Worm (Caenorhabditis elegans): ENCODE measurements around the gene picd-1.

The picd-1 gene

ce11 chrV:123915-124314 is 19.3 kb downstream of the picd-1 start:
- TF ChIP-seq W03F9.2 (tag; optimal IDR thresholded peaks at IDR 0.05): peak; percentile 41
- TF ChIP-seq dao-5 (tag; optimal IDR thresholded peaks at IDR 0.05): no peak

DNA sequence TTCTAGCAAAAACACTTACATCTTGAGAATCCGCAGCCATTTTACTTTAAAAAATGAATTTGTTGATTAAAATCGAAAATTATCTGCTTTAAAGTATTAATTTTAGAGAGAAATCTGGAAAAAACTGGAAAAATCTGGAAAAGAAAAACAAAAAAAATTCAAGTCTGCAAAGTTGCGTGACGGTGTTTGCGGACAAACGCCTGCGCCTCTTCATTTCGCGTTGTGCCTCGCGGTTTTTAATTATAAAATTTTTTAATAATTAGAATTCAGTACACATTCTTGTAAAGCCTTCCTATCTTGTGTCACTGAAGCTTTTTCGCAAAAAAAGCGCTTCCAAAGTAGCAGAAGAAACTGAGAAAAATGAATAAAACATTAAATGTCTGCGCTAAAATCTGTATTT is 22.0 kb downstream of the picd-1 start, which contains the start of gene W03F9.1:
W03F9.1 (minus strand) TSS at position 109 of the 400 bp plus-strand sequence.
- TF ChIP-seq dao-5 (tag; optimal IDR thresholded peaks at IDR 0.05) (no peak), W03F9.2 (tag; optimal IDR thresholded peaks at IDR 0.05) (peak; percentile 99)

- peak; percentile 94 for TF ChIP-seq W03F9.2 (tag; optimal IDR thresholded peaks at IDR 0.05)
- no peak for TF ChIP-seq dao-5 (tag; optimal IDR thresholded peaks at IDR 0.05)
Observed at ce11 chrV:127882-128281, 23.3 kb downstream of the picd-1 start, which contains the start of the genes W03F9.2 and sftb-2. Gene W03F9.2, minus strand, starts transcription at chrV:128034. Gene sftb-2, plus strand, starts transcription at chrV:128237.

ce11 chrV:130186-130585 is 25.6 kb downstream of the picd-1 start:
- TF ChIP-seq W03F9.2 (tag; optimal IDR thresholded peaks at IDR 0.05) (no peak), him-1 (tag; optimal IDR thresholded peaks at IDR 0.05) (no peak), dao-5 (tag; optimal IDR thresholded peaks at IDR 0.05) (no peak)

- TF ChIP-seq dao-5 (tag; optimal IDR thresholded peaks at IDR 0.05): no peak
- TF ChIP-seq W03F9.2 (tag; optimal IDR thresholded peaks at IDR 0.05): no peak
- no peak for TF ChIP-seq him-1 (tag; optimal IDR thresholded peaks at IDR 0.05)
Observed at ce11 chrV:137667-138066, 33.0 kb downstream of the picd-1 start.

DNA sequence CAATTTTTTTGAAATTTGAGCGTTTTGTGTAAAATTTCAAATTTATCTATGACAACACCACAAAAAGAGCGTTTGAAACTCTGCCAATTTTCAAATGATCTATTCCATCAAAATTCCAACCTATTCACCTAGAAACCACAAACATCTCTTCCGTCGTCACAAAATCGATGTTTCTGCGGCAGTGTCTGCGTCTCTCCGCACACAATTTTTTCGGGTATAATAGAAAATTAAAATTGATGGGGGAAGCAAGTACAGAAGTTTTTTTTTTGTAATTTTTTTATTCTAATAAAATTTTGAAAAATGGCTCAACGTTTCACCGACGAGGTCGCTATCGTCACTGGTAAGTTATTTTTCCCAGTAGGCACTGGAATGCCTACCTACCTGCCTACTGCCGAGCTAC is 34.0 kb downstream of the picd-1 start, which contains the start of gene W03F9.9:
W03F9.9 (plus strand) TSS at position 301 of the 400 bp plus-strand sequence.
- TF ChIP-seq dao-5 (tag; optimal IDR thresholded peaks at IDR 0.05) (no peak), him-1 (tag; optimal IDR thresholded peaks at IDR 0.05) (no peak), W03F9.2 (tag; optimal IDR thresholded peaks at IDR 0.05) (no peak)

DNA sequence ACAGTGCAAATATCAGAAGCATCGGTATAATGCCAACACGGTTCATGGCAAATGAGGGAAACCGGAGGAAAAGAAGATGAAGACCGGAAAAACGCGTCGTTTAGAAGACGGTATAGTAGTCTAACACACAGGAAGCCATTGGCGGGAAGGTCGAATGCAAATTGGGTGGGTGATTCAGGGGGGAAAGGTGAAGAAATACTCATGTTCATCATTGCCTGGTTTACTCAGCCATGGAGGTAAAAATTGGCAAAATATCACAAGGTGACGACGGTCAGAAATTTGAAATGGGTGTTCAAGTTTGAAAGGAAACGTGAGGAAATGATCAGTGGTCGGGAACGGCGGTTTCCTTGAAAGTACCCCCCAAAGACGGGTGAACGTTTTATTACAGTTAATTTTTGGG is 36.6 kb downstream of the picd-1 start, which contains the start of gene W03F9.11:
W03F9.11 (minus strand) TSS at position 101 of the 400 bp plus-strand sequence.
- TF ChIP-seq W03F9.2 (tag; optimal IDR thresholded peaks at IDR 0.05): no peak
- no peak for TF ChIP-seq dao-5 (tag; optimal IDR thresholded peaks at IDR 0.05)
- TF ChIP-seq him-1 (tag; optimal IDR thresholded peaks at IDR 0.05): no peak

- TF ChIP-seq W03F9.2 (tag; optimal IDR thresholded peaks at IDR 0.05): no peak
- TF ChIP-seq dao-5 (tag; optimal IDR thresholded peaks at IDR 0.05): no peak
- no peak for TF ChIP-seq him-1 (tag; optimal IDR thresholded peaks at IDR 0.05)
Observed at ce11 chrV:144794-145193, 40.2 kb downstream of the picd-1 start, which contains the start of gene srh-82. Gene srh-82, plus strand, starts transcription at chrV:145094.

DNA sequence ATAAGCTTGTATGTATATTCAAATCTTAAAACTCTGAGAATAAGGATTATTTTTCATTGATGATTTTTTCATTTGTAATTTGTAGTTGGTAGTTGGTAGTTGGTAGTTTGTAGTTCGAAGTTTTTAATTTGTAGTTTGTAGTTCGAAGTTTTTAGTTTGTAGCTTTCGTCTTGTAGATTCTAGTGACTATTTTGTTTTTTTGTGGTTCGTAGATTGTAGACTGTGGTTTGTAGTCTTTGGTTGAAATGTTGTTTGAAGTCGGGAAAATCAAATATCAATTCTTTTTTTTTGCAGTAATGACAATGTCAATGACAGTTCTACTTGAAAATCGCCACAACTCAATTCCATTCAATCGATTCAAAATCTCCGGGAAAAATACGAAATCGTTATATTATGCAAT is 41.1 kb downstream of the picd-1 start:
- TF ChIP-seq dao-5 (tag; optimal IDR thresholded peaks at IDR 0.05) (no peak), W03F9.2 (tag; optimal IDR thresholded peaks at IDR 0.05) (no peak), him-1 (tag; optimal IDR thresholded peaks at IDR 0.05) (no peak)

- TF ChIP-seq W03F9.2 (tag; optimal IDR thresholded peaks at IDR 0.05): no peak
- TF ChIP-seq dao-5 (tag; optimal IDR thresholded peaks at IDR 0.05): no peak
- TF ChIP-seq him-1 (tag; optimal IDR thresholded peaks at IDR 0.05): no peak
Observed at ce11 chrV:150059-150458, 45.4 kb downstream of the picd-1 start.

ce11 chrV:151310-151709 is 46.7 kb downstream of the picd-1 start, which contains the start of gene W03F9.4:
Gene W03F9.4, minus strand, starts transcription at chrV:151388.
- TF ChIP-seq him-1 (tag; optimal IDR thresholded peaks at IDR 0.05) (no peak), W03F9.2 (tag; optimal IDR thresholded peaks at IDR 0.05) (no peak), dao-5 (tag; optimal IDR thresholded peaks at IDR 0.05) (no peak)

ce11 chrV:152156-152555 is 47.5 kb downstream of the picd-1 start:
- no peak for TF ChIP-seq him-1 (tag; optimal IDR thresholded peaks at IDR 0.05)
- TF ChIP-seq W03F9.2 (tag; optimal IDR thresholded peaks at IDR 0.05): no peak
- no peak for TF ChIP-seq dao-5 (tag; optimal IDR thresholded peaks at IDR 0.05)

ce11 chrV:153867-154266 is 49.2 kb downstream of the picd-1 start:
- no peak for TF ChIP-seq W03F9.2 (tag; optimal IDR thresholded peaks at IDR 0.05)
- no peak for TF ChIP-seq him-1 (tag; optimal IDR thresholded peaks at IDR 0.05)
- TF ChIP-seq dao-5 (tag; optimal IDR thresholded peaks at IDR 0.05): no peak

DNA sequence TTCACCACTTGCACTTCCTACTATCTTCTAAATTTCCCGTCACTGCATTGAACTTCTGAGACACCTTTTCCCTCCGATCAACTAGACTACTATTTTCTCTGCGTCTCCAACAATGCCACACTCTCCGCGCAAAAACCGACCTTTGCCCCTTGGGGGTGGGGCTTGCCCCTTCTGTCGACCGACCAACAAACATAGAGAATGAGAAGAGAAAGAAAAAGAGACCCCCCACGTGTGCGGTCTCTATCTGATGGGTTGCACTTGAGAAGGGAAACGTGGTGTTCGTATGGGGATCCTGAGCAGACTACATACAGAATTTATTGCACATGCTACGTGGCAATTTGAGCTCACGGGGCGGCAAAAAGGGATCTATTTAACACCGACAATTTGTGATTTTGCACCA is 50.6 kb downstream of the picd-1 start:
- TF ChIP-seq him-1 (tag; optimal IDR thresholded peaks at IDR 0.05) (no peak), W03F9.2 (tag; optimal IDR thresholded peaks at IDR 0.05) (no peak), dao-5 (tag; optimal IDR thresholded peaks at IDR 0.05) (no peak)

Measured in whole organism, L4/young adult.